Worm (Caenorhabditis elegans): Measurements from ENCODE around the gene fbxc-22.

DNA sequence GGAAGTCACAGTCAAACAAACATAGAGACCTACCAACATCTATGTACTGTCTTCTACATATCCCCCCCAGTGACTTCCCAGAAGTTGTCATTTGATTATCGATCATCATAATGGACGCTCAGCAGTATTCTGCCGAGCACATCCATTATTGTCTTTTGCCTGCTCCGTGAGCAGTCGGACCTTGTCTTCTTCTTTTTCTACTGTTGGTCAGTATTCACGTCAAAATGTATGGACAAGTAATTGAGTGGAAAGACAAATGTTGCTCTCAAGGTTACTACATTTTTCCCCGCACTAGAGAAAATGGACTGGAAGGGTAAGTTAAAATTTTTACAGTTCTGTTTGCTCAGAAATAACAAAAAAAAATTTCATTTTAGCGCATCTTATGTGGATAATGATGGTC is 36.0 kb downstream of the fbxc-22 start, which contains the start of gene btb-12:
- TF ChIP-seq him-1 (tag; optimal IDR thresholded peaks at IDR 0.05), result no peak
- TF ChIP-seq dao-5 (tag; optimal IDR thresholded peaks at IDR 0.05), result no peak
- TF ChIP-seq W03F9.2 (tag; optimal IDR thresholded peaks at IDR 0.05), result no peak

All from whole organism, L4/young adult.